Worm (Caenorhabditis elegans): ENCODE measurements around the gene C03H5.9.

- TF ChIP-seq ama-1 (optimal IDR thresholded peaks at IDR 0.05) = no peak
- TF ChIP-seq tbx-37 (GFP tag; conservative IDR thresholded peaks at IDR 0.05) = no peak
- no peak for TF ChIP-seq hmg-4 (GFP tag; optimal IDR thresholded peaks at IDR 0.05)
- TF ChIP-seq hnd-1 (tag; optimal IDR thresholded peaks at IDR 0.05) = no peak
- no peak for TF ChIP-seq ceh-36 (tag; optimal IDR thresholded peaks at IDR 0.05)
- TF ChIP-seq aly-1 (tag; optimal IDR thresholded peaks at IDR 0.05) = no peak
- TF ChIP-seq B0310.2 (tag; optimal IDR thresholded peaks at IDR 0.05) = no peak
- no peak for TF ChIP-seq flt-1 (GFP tag; IDR thresholded peaks at IDR 0.05)
- TF ChIP-seq sea-1 (GFP tag; conservative IDR thresholded peaks at IDR 0.05) = no peak
Measured at ce11 chrII:333853-334449, 44.5 kb upstream of the C03H5.9 start.
